Fruit fly (Drosophila melanogaster) whole organism, wandering third instar larva: ENCODE results near the gene lectin-24A.

Experiments used
- Abd-B ChIP-seq: fragments of >200 bp; optimal IDR thresholded peaks from 2 replicates; lab custom pipeline; 2017; ENCODE audit warnings: missing biosample characterization, missing genetic modification characterization
- CG32264 ChIP-seq: fragments of 200-800 bp; sonication (Bioruptor generic); optimal IDR thresholded peaks from 2 replicates; lab custom pipeline; 2016; ENCODE audit warnings: missing biosample characterization, missing genetic modification characterization
- CG9705 ChIP-seq: fragments of 200-800 bp; sonication (Bioruptor generic); optimal IDR thresholded peaks from 2 replicates; lab custom pipeline; 2018; ENCODE audit warnings: missing biosample characterization, mild to moderate bottlenecking, missing genetic modification characterization
- CrebA ChIP-seq: fragments of 200-800 bp; sonication (Bioruptor generic); optimal IDR thresholded peaks from 2 replicates; lab custom pipeline; 2016; ENCODE audit warnings: missing biosample characterization, mild to moderate bottlenecking, missing genetic modification characterization, borderline replicate concordance
- Dfd ChIP-seq: fragments of >200 bp; optimal IDR thresholded peaks from 2 replicates; lab custom pipeline; 2017; ENCODE audit warnings: missing biosample characterization, missing genetic modification characterization
- Dif ChIP-seq: fragments of 200-275, 200-300 bp; sonication (Bioruptor generic); optimal IDR thresholded peaks from 2 replicates; lab custom pipeline; 2018; ENCODE audit warnings: missing biosample characterization, missing genetic modification characterization; ENCODE audit not compliant: partially characterized antibody
- GATAd ChIP-seq: sonication (Bioruptor generic); optimal IDR thresholded peaks from 2 replicates; lab custom pipeline; 2016; ENCODE audit warnings: missing biosample characterization, missing genetic modification characterization
- HLH106 ChIP-seq: fragments of 200-800 bp; optimal IDR thresholded peaks from 3 replicates; lab custom pipeline; 2019; ENCODE audit warnings: missing biosample characterization, mild to moderate bottlenecking, missing genetic modification characterization, moderate library complexity
- Hnf4 ChIP-seq: fragments of 200-800 bp; sonication (Bioruptor generic); optimal IDR thresholded peaks from 2 replicates; lab custom pipeline; 2016; ENCODE audit warnings: missing biosample characterization, mild to moderate bottlenecking, missing genetic modification characterization
- Hr78 ChIP-seq: fragments of >200 bp; optimal IDR thresholded peaks from 2 replicates; lab custom pipeline; 2017; ENCODE audit warnings: missing biosample characterization, missing genetic modification characterization
- Hr83 ChIP-seq: fragments of 200-300 bp; sonication (Bioruptor generic); optimal IDR thresholded peaks from 2 replicates; lab custom pipeline; 2016; ENCODE audit warnings: missing biosample characterization, mild to moderate bottlenecking, missing genetic modification characterization, moderate library complexity; ENCODE audit not compliant: poor library complexity, severe bottlenecking
- Jra ChIP-seq: sonication (Bioruptor generic); optimal IDR thresholded peaks from 2 replicates; lab custom pipeline; 2016; ENCODE audit warnings: missing biosample characterization, missing genetic modification characterization
- Mio ChIP-seq: sonication (Bioruptor generic); optimal IDR thresholded peaks from 2 replicates; lab custom pipeline; 2016; ENCODE audit warnings: missing biosample characterization, missing genetic modification characterization
- Myc ChIP-seq: fragments of >200 bp; optimal IDR thresholded peaks from 2 replicates; lab custom pipeline; 2017
- N ChIP-seq: fragments of >200 bp; optimal IDR thresholded peaks from 2 replicates; lab custom pipeline; 2018; ENCODE audit warnings: missing biosample characterization, missing external identifiers, missing genetic modification characterization
- OdsH ChIP-seq: fragments of 200-800 bp; sonication (Bioruptor generic); optimal IDR thresholded peaks from 2 replicates; lab custom pipeline; 2016; ENCODE audit warnings: missing biosample characterization, mild to moderate bottlenecking, missing genetic modification characterization
- Rel ChIP-seq, 2 experiments: fragments of 200-800 bp; sonication (Bioruptor generic) in 1 of 2; optimal IDR thresholded peaks; 2 replicates in 1 of 2; 3 replicates in 1 of 2; lab custom pipeline; 2016 to 2019; ENCODE audit warnings: mild to moderate bottlenecking in 2 of 2, missing biosample characterization in 2 of 2, missing genetic modification characterization in 2 of 2, moderate library complexity in 1 of 2
- Sp1 ChIP-seq: fragments of 200-800 bp; sonication (Bioruptor generic); optimal IDR thresholded peaks from 3 replicates; lab custom pipeline; 2019; ENCODE audit warnings: missing biosample characterization, mild to moderate bottlenecking, missing genetic modification characterization, moderate library complexity
- Vsx2 ChIP-seq: fragments of 200-300, 225-300 bp; sonication (Bioruptor generic); optimal IDR thresholded peaks from 2 replicates; lab custom pipeline; 2018; ENCODE audit warnings: missing biosample characterization, missing genetic modification characterization; ENCODE audit not compliant: partially characterized antibody
- br ChIP-seq: fragments of 200-800 bp; sonication (Bioruptor generic); optimal IDR thresholded peaks from 2 replicates; lab custom pipeline; 2016; ENCODE audit warnings: missing biosample characterization, missing genetic modification characterization
- brk ChIP-seq: fragments of 200-800 bp; sonication (Bioruptor generic); optimal IDR thresholded peaks from 2 replicates; lab custom pipeline; 2016; ENCODE audit warnings: missing biosample characterization, mild to moderate bottlenecking, missing genetic modification characterization
- dl ChIP-seq, 2 experiments: fragments of 175-275, 200-275 bp in 1 of 2; fragments of 200-275 bp in 1 of 2; sonication (Bioruptor generic); optimal IDR thresholded peaks; lab custom pipeline; 2018; ENCODE audit warnings: mild to moderate bottlenecking in 2 of 2, missing biosample characterization in 2 of 2, missing genetic modification characterization in 2 of 2, moderate library complexity in 2 of 2; ENCODE audit not compliant: partially characterized antibody in 2 of 2, insufficient read depth in 1 of 2
- dmrt93B ChIP-seq: fragments of 200-800 bp; sonication (Bioruptor generic); optimal IDR thresholded peaks from 2 replicates; lab custom pipeline; 2018; ENCODE audit warnings: missing biosample characterization, mild to moderate bottlenecking, missing genetic modification characterization
- dsf ChIP-seq: sonication (Bioruptor generic); optimal IDR thresholded peaks from 2 replicates; lab custom pipeline; 2016; ENCODE audit warnings: missing biosample characterization, missing genetic modification characterization, borderline replicate concordance
- ey ChIP-seq: fragments of 200-800 bp; sonication (Bioruptor generic); optimal IDR thresholded peaks from 2 replicates; lab custom pipeline; 2016; ENCODE audit warnings: missing biosample characterization, missing genetic modification characterization
- foxo ChIP-seq, 2 experiments: fragments of 200-800 bp; sonication (Bioruptor generic); optimal IDR thresholded peaks; 2 replicates in 1 of 2; 3 replicates in 1 of 2; lab custom pipeline; 2016 to 2017; ENCODE audit warnings: missing biosample characterization in 2 of 2, missing genetic modification characterization in 2 of 2
- fru ChIP-seq: fragments of 200-800 bp; sonication (Bioruptor generic); optimal IDR thresholded peaks from 3 replicates; lab custom pipeline; 2016; ENCODE audit warnings: missing biosample characterization, mild to moderate bottlenecking, missing genetic modification characterization
- h ChIP-seq: fragments of 200-800 bp; sonication (Bioruptor generic); optimal IDR thresholded peaks from 3 replicates; lab custom pipeline; 2016; ENCODE audit warnings: missing biosample characterization, mild to moderate bottlenecking, missing genetic modification characterization
- jim ChIP-seq: fragments of 175-275, 200-325 bp; sonication (Bioruptor generic); optimal IDR thresholded peaks from 2 replicates; lab custom pipeline; 2016; ENCODE audit warnings: missing biosample characterization, mild to moderate bottlenecking, missing genetic modification characterization
- lola ChIP-seq: fragments of >200 bp; optimal IDR thresholded peaks from 2 replicates; lab custom pipeline; 2017; ENCODE audit warnings: missing biosample characterization, missing genetic modification characterization
- pan ChIP-seq: fragments of >200 bp; optimal IDR thresholded peaks from 2 replicates; lab custom pipeline; 2017
- psq ChIP-seq: fragments of 200-800 bp; sonication (Bioruptor generic); optimal IDR thresholded peaks from 3 replicates; lab custom pipeline; 2017; ENCODE audit warnings: missing biosample characterization, mild to moderate bottlenecking, missing genetic modification characterization, moderate library complexity
- rgr ChIP-seq: fragments of 200-800 bp; sonication (Bioruptor generic); optimal IDR thresholded peaks from 3 replicates; lab custom pipeline; 2016; ENCODE audit warnings: missing biosample characterization, mild to moderate bottlenecking, missing genetic modification characterization
- sage ChIP-seq: fragments of 200-800 bp; sonication (Bioruptor generic); optimal IDR thresholded peaks from 2 replicates; lab custom pipeline; 2016; ENCODE audit warnings: missing biosample characterization, mild to moderate bottlenecking, missing genetic modification characterization
- sv ChIP-seq: fragments of 200-800 bp; sonication (Bioruptor generic); optimal IDR thresholded peaks from 3 replicates; lab custom pipeline; 2016; ENCODE audit warnings: missing biosample characterization, missing genetic modification characterization
- tai ChIP-seq: sonication (Bioruptor generic); optimal IDR thresholded peaks from 2 replicates; lab custom pipeline; 2016; ENCODE audit warnings: missing biosample characterization, missing genetic modification characterization
- usp ChIP-seq: fragments of >200 bp; optimal IDR thresholded peaks from 2 replicates; lab custom pipeline; 2017; ENCODE audit warnings: missing biosample characterization, missing genetic modification characterization
- woc ChIP-seq: sonication (Bioruptor generic); optimal IDR thresholded peaks from 2 replicates; lab custom pipeline; 2016; ENCODE audit warnings: missing biosample characterization, mild to moderate bottlenecking, missing genetic modification characterization

Gene lectin-24A

DNA sequence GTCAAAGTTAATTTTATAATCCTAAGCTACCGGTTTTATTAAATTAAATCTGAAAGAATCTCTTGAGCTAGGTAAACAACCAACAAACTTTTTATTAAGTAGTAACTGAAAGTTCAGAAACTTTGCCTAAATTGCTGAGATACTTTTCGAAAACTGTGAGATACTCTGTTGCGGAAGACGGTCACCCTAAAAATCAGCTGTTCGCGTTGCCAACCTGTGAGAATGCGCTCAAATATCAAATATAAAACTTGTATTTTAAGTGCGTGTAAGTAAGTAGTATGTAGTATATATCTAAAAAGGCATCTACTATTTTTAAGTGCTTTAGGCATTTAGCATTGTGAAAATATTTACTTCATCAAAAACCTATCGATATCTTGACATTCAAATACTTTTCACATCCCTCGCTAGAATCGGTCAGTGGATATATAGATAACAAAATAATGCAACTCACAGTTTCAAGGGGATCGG is 4.6 kb downstream of the lectin-24A start, which contains the start of the genes CG31955 and CG2818:
Gene CG31955 (minus strand): TSS at position 157 of the 468 bp plus-strand sequence.
Gene CG2818 (plus strand): TSS at position 412 of the 468 bp plus-strand sequence.
- TF ChIP-seq psq (GFP tag; lab: Kevin White, UChicago) (peak; percentile 3), woc (GFP tag; lab: Kevin White, UChicago) (peak; percentile 34), rgr (GFP tag; lab: Kevin White, UChicago) (peak; percentile 47), Rel (GFP tag; optimal IDR thresholded peaks at IDR 0.05; lab: Kevin White, UChicago) (no peak), Rel (tag; optimal IDR thresholded peaks at IDR 0.05; lab: Kevin White, UChicago) (peak; percentile 9), tai (no peak), pan (lab: Kevin White, UChicago) (no peak), GATAd (GFP tag; lab: Kevin White, UChicago) (peak; percentile 1), dmrt93B (GFP tag; lab: Kevin White, UChicago) (no peak), foxo (GFP tag; optimal IDR thresholded peaks at IDR 0.05; lab: Kevin White, UChicago) (peak; percentile 28 to 32), brk (GFP tag; lab: Kevin White, UChicago) (no peak), Sp1 (GFP tag; lab: Kevin White, UChicago) (no peak), sage (GFP tag; lab: Kevin White, UChicago) (no peak), CG32264 (GFP tag; lab: Kevin White, UChicago) (no peak), Hr78 (GFP tag; lab: Kevin White, UChicago) (no peak), Dif (GFP tag; lab: Kevin White, UChicago) (no peak), dsf (no peak), Dfd (GFP tag; lab: Kevin White, UChicago) (no peak), HLH106 (peak; percentile 17), Jra (GFP tag; lab: Kevin White, UChicago) (peak; percentile 47), Vsx2 (GFP tag; lab: Kevin White, UChicago) (no peak), Myc (lab: Kevin White, UChicago) (peak; percentile 55), CrebA (GFP tag; lab: Kevin White, UChicago) (no peak), lola (GFP tag; lab: Kevin White, UChicago) (no peak), N (GFP tag; lab: Kevin White, UChicago) (no peak), usp (GFP tag; lab: Kevin White, UChicago) (no peak), Hr83 (GFP tag; lab: Kevin White, UChicago) (no peak), OdsH (GFP tag; lab: Kevin White, UChicago) (peak; percentile 18), h (GFP tag; lab: Kevin White, UChicago) (peak; percentile 47), sv (GFP tag; lab: Kevin White, UChicago) (no peak), Hnf4 (no peak), ey (GFP tag; lab: Kevin White, UChicago) (peak; percentile 38), Mio (GFP tag; lab: Kevin White, UChicago) (no peak), CG9705 (GFP tag; lab: Kevin White, UChicago) (no peak), br (GFP tag; lab: Kevin White, UChicago) (no peak), fru (GFP tag; lab: Kevin White, UChicago) (peak; percentile 6), dl (GFP tag; optimal IDR thresholded peaks at IDR 0.05; lab: Kevin White, UChicago; ENCODE audit: insufficient read depth in 1 of 2, partially characterized antibody in 2 of 2) (no peak), Abd-B (GFP tag; lab: Kevin White, UChicago) (no peak), jim (no peak)

DNA sequence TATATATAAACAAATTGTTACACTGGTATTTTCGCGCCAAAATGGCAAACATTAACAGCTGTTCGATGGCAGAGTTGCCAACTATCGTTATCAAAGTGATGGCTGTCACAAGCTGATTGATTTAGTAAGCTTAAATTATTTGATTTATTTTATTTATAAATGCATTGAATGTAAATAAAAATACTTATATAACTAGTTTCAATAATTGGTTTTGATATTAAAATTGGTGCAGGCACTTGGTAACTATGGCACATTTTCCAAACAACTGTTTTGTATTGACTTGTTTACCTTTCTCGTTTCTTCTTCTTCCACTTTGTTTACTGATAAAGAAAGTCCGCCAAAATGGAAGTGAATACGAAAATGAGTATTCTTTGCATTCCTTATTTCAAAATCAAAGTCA is 5.9 kb downstream of the lectin-24A start, which contains the start of gene cutlet:
Gene cutlet (minus strand): TSS at position 84 of the 400 bp plus-strand sequence.
- TF ChIP-seq Dif (GFP tag; lab: Kevin White, UChicago) (peak; percentile 41), GATAd (GFP tag; lab: Kevin White, UChicago) (no peak), foxo (GFP tag; optimal IDR thresholded peaks at IDR 0.05; lab: Kevin White, UChicago) (peak in 1 of 2 experiments; percentile 16), h (GFP tag; lab: Kevin White, UChicago) (peak; percentile 10), rgr (GFP tag; lab: Kevin White, UChicago) (peak; percentile 29), HLH106 (peak; percentile 28), Rel (GFP tag; optimal IDR thresholded peaks at IDR 0.05; lab: Kevin White, UChicago) (no peak), Rel (tag; optimal IDR thresholded peaks at IDR 0.05; lab: Kevin White, UChicago) (no peak)
